Fruit fly (Drosophila melanogaster): Measurements from ENCODE around the gene CG10920.

Gene CG10920

DNA sequence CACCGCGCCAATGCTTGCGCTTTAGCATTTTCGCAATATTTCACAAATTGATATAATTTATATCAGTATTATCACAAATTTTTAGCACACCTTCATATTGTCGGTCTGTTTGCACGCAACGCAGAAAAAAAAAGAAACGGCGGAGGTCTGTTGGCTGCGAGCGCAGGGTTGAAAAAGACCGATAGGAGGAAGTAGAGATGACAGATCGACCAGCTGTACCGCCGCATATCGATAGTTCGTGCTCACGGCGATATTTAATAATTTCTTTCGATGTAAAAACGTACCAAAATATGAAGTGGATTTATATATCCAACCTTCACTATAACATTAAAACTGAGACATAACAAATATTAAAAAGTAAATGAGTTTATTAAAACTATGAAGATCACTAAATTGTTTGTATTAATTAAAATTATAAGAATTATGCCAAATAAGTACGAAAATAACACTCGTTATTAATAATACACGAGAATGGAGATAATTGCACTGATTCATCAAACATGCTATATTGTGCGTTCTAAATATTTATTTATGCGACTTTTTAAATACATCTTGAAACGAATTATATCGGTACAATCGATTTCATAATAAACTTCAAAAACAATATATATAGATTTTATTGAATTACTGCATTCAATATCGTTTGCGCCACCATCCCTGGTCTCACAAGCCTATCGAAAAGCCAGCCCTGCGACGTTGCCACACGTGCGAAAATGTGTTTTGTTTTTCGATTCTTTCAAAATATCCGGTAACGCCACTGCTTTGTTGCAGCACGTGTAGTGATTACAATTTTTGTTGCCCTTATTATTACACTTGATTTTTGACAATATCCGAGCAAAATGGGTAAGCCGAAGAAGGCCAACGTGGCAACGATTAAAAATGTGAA is 47.4 kb upstream of the CG10920 start, which contains the start of the genes RpS6 and bys (continued):
- TF ChIP-seq Poxn (GFP tag; IDR thresholded peaks at IDR 0.05) (no peak), mam (GFP tag; optimal IDR thresholded peaks at IDR 0.05) (peak; percentile 31), Fer3 (tag; optimal IDR thresholded peaks at IDR 0.05) (peak; percentile 57), Atf-2 (GFP tag; optimal IDR thresholded peaks at IDR 0.05) (no peak), Dp (GFP tag; optimal IDR thresholded peaks at IDR 0.05) (peak; percentile 19), so (GFP tag; IDR thresholded peaks at IDR 0.05) (peak; percentile 30; the same call in 1 of the 3 replicates), ato (GFP tag; IDR thresholded peaks at IDR 0.05; ENCODE audit: partially characterized antibody) (peak; percentile 76), BEAF-32 (GFP tag; optimal IDR thresholded peaks at IDR 0.05) (peak; percentile 87), exex (tag; optimal IDR thresholded peaks at IDR 0.05) (no peak), jing (GFP tag; optimal IDR thresholded peaks at IDR 0.05) (no peak), Hmr (GFP tag; optimal IDR thresholded peaks at IDR 0.05) (peak; percentile 68), CG10321 (GFP tag; IDR thresholded peaks at IDR 0.05) (no peak), unc-4 (GFP tag; IDR thresholded peaks at IDR 0.05; ENCODE audit: partially characterized antibody) (peak; percentile 73), CG13424 (tag; optimal IDR thresholded peaks at IDR 0.05) (peak; percentile 11), CG8089 (GFP tag; optimal IDR thresholded peaks at IDR 0.05) (peak; percentile 5), D19B (GFP tag; optimal IDR thresholded peaks at IDR 0.05) (no peak), CG9727 (GFP tag; optimal IDR thresholded peaks at IDR 0.05) (peak; percentile 74), CG18599 (GFP tag; optimal IDR thresholded peaks at IDR 0.05) (peak; percentile 46), mld (GFP tag; IDR thresholded peaks at IDR 0.05; ENCODE audit: partially characterized antibody) (peak; percentile 86; the same call in 2 of the 3 replicates), CG1529 (GFP tag; optimal IDR thresholded peaks at IDR 0.05) (no peak), Opbp (GFP tag; IDR thresholded peaks at IDR 0.05; ENCODE audit: partially characterized antibody) (peak; percentile 92), CG4854 (GFP tag; optimal IDR thresholded peaks at IDR 0.05) (no peak), nau (GFP tag; optimal IDR thresholded peaks at IDR 0.05) (no peak), eve (GFP tag; optimal IDR thresholded peaks at IDR 0.05) (no peak), CG8281 (tag; optimal IDR thresholded peaks at IDR 0.05) (peak; percentile 6), CG9437 (GFP tag; optimal IDR thresholded peaks at IDR 0.05) (peak; percentile 63), CG10366 (GFP tag; IDR thresholded peaks at IDR 0.05) (peak; percentile 53), CG15479 (GFP tag; optimal IDR thresholded peaks at IDR 0.05) (peak; percentile 26), Abd-B (GFP tag; optimal IDR thresholded peaks at IDR 0.05) (peak; percentile 13), Rx (GFP tag; IDR thresholded peaks at IDR 0.05) (peak; percentile 17; the same call in 1 of the 2 replicates), usp (GFP tag; optimal IDR thresholded peaks at IDR 0.05) (no peak), dm (GFP tag; optimal IDR thresholded peaks at IDR 0.05) (peak; percentile 92), ham (GFP tag; IDR thresholded peaks at IDR 0.05) (no peak), nerfin-1 (tag; optimal IDR thresholded peaks at IDR 0.05) (peak; percentile 22), dimm (GFP tag; IDR thresholded peaks at IDR 0.05) (no peak), chif (GFP tag; optimal IDR thresholded peaks at IDR 0.05) (peak in 1 of 2 experiments; percentile 8), CTCF (GFP tag; optimal IDR thresholded peaks at IDR 0.05) (no peak), CG2712 (tag; optimal IDR thresholded peaks at IDR 0.05) (peak; percentile 39), GATAe (GFP tag; conservative IDR thresholded peaks at IDR 0.05) (no peak), CG14860 (GFP tag; IDR thresholded peaks at IDR 0.05; ENCODE audit: partially characterized antibody) (peak; percentile 77), sug (tag; optimal IDR thresholded peaks at IDR 0.05) (no peak), chn (GFP tag; optimal IDR thresholded peaks at IDR 0.05) (peak; percentile 37), Atf3 (GFP tag; optimal IDR thresholded peaks at IDR 0.05) (no peak), CG12299 (tag; optimal IDR thresholded peaks at IDR 0.05) (no peak), CG5180 (GFP tag; optimal IDR thresholded peaks at IDR 0.05) (peak; percentile 24), CG11504 (tag; optimal IDR thresholded peaks at IDR 0.05) (peak; percentile 46), HmgZ (tag; optimal IDR thresholded peaks at IDR 0.05) (no peak), C15 (GFP tag; IDR thresholded peaks at IDR 0.05) (no peak)
